Fruit fly (Drosophila melanogaster): ENCODE results near the gene Akt.
A peak's percentile ranks its signal among the peaks of the same experiment; 100 is the strongest.

Gene Akt

DNA sequence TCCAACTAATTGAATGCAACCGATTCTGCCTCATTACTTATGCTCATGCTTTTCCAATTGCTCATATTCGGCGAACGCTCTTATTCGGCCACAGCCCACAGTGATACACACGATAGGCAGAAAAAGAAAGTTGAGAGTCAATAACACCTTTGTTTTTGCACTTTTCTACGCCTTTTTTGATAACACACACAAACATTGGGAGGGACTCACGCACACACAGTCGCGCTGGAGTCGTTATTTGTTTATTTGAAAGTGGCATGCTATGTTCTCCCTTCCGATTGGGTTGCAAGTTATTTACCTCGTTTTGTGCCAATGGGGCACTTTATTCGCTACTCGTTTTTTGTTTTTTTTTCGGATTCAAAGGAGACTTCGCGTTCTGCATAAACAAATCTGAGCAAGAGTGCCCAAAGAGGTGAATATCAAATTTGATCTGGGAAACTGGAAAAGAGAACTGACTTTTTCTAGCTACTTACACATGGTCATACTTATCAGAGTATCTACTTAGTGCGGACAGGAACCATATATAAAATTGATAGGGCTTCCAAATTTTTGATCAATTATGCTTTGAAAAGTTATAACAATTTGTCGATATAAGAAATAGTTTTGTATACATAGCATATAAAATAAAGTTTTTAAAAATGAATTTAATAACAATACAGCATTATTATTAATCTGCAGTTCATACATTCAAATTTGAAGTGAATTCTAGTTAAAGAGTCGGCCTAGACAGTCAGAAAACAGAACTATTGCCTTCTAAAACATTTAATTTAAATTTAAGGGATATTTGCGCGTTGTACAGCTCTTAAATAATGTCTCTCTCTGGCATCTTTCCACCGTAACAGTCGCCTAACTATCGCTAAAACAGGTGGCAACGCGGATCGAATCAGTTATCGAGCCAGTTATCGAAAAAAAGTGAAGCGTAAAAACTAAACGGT is at the start of gene Akt, which contains the start of gene Mhcl (continued):
- TF ChIP-seq vnd (GFP tag; IDR thresholded peaks at IDR 0.05; ENCODE audit: partially characterized antibody): peak; percentile 62; the same call in 2 of the 3 replicates
- 0 out of 3 replicates have a peak, but pooled peaks have one; percentile 10 for TF ChIP-seq ci (GFP tag; IDR thresholded peaks at IDR 0.05)
- peak; percentile 26 to 48 for TF ChIP-seq Pdp1 (GFP tag; optimal IDR thresholded peaks at IDR 0.05)
- 0 out of 2 replicates have a peak, but pooled peaks have one; percentile 28 for TF ChIP-seq CG42726 (GFP tag; IDR thresholded peaks at IDR 0.05; ENCODE audit: partially characterized antibody)
- peak; percentile 10 to 37 for TF ChIP-seq dpn (GFP tag; optimal IDR thresholded peaks at IDR 0.05)
- TF ChIP-seq Antp (GFP tag; optimal IDR thresholded peaks at IDR 0.05): no peak
- no peak for TF ChIP-seq CG14441 (GFP tag; IDR thresholded peaks at IDR 0.05)
- TF ChIP-seq E2f2 (GFP tag; IDR thresholded peaks at IDR 0.05): peak; percentile 63
- TF ChIP-seq stwl (tag; optimal IDR thresholded peaks at IDR 0.05): peak; percentile 31
- peak; percentile 90 for TF ChIP-seq gfzf (GFP tag; optimal IDR thresholded peaks at IDR 0.05)
- TF ChIP-seq CG10979 (tag; optimal IDR thresholded peaks at IDR 0.05): no peak
- peak; percentile 65; the same call in 1 of the 3 replicates for TF ChIP-seq hb (GFP tag; IDR thresholded peaks at IDR 0.05; ENCODE audit: partially characterized antibody)
- TF ChIP-seq inv (GFP tag; IDR thresholded peaks at IDR 0.05; ENCODE audit: partially characterized antibody): peak; percentile 63; the same call in 1 of the 2 replicates
- no peak for TF ChIP-seq CG16779 (GFP tag; IDR thresholded peaks at IDR 0.05)
- peak; percentile 56 for TF ChIP-seq slbo (GFP tag; IDR thresholded peaks at IDR 0.05)
- TF ChIP-seq Eip74EF (GFP tag; optimal IDR thresholded peaks at IDR 0.05): no peak
- TF ChIP-seq Ets97D (GFP tag; optimal IDR thresholded peaks at IDR 0.05): peak; percentile 34
- peak; percentile 43 for TF ChIP-seq CG9437 (GFP tag; optimal IDR thresholded peaks at IDR 0.05)
- peak; percentile 21 for TF ChIP-seq CG12659 (GFP tag; optimal IDR thresholded peaks at IDR 0.05)
- peak; percentile 11 for TF ChIP-seq az2 (GFP tag; optimal IDR thresholded peaks at IDR 0.05)
- TF ChIP-seq nom (GFP tag; optimal IDR thresholded peaks at IDR 0.05): peak; percentile 19
- TF ChIP-seq nerfin-2 (GFP tag; IDR thresholded peaks at IDR 0.05; ENCODE audit: partially characterized antibody): 0 out of 2 replicates have a peak, but pooled peaks have one; percentile 9
- TF ChIP-seq hbn (GFP tag; IDR thresholded peaks at IDR 0.05; ENCODE audit: partially characterized antibody): peak; percentile 23; the same call in 1 of the 2 replicates
- peak; percentile 9 for TF ChIP-seq fd64A (GFP tag; optimal IDR thresholded peaks at IDR 0.05)
- peak; percentile 26 for TF ChIP-seq CG10543 (GFP tag; optimal IDR thresholded peaks at IDR 0.05)
- peak in 1 of 2 experiments; percentile 20 for TF ChIP-seq Trl (optimal IDR thresholded peaks at IDR 0.05)
- no peak for TF ChIP-seq Trl (GFP tag; optimal IDR thresholded peaks at IDR 0.05)
- TF ChIP-seq Opbp (GFP tag; IDR thresholded peaks at IDR 0.05; ENCODE audit: partially characterized antibody): peak; percentile 58; the same call in 2 of the 3 replicates
- TF ChIP-seq tna (GFP tag; IDR thresholded peaks at IDR 0.05; ENCODE audit: partially characterized antibody): peak; percentile 38; the same call in 1 of the 2 replicates
- no peak for TF ChIP-seq luna (GFP tag; optimal IDR thresholded peaks at IDR 0.05)
- peak; percentile 29 for TF ChIP-seq CG15696 (tag; optimal IDR thresholded peaks at IDR 0.05)
- peak; percentile 47 for TF ChIP-seq Abd-B (GFP tag; optimal IDR thresholded peaks at IDR 0.05)
- peak; percentile 32 for TF ChIP-seq gem (tag; optimal IDR thresholded peaks at IDR 0.05)
- peak; percentile 63; the same call in 2 of the 3 replicates for TF ChIP-seq CG6791 (GFP tag; IDR thresholded peaks at IDR 0.05; ENCODE audit: partially characterized antibody)
- TF ChIP-seq Doc3 (GFP tag; IDR thresholded peaks at IDR 0.05; ENCODE audit: partially characterized antibody): peak; percentile 24; the same call in 2 of the 3 replicates
- peak; percentile 45 for TF ChIP-seq CG17829 (tag; optimal IDR thresholded peaks at IDR 0.05)
- TF ChIP-seq CG17328 (GFP tag; IDR thresholded peaks at IDR 0.05): no peak
- TF ChIP-seq CG17612 (GFP tag; IDR thresholded peaks at IDR 0.05): no peak
- TF ChIP-seq corto (GFP tag; optimal IDR thresholded peaks at IDR 0.05): no peak
- peak; percentile 44 for TF ChIP-seq grn (GFP tag; optimal IDR thresholded peaks at IDR 0.05)
- peak; percentile 33 for TF ChIP-seq CG8924 (tag; optimal IDR thresholded peaks at IDR 0.05)
- no peak for TF ChIP-seq ro (GFP tag; IDR thresholded peaks at IDR 0.05)
- TF ChIP-seq CG30403 (GFP tag; optimal IDR thresholded peaks at IDR 0.05): peak; percentile 15
- peak; percentile 6 for TF ChIP-seq CG11504 (tag; optimal IDR thresholded peaks at IDR 0.05)
- peak; percentile 57 for TF ChIP-seq Sin3A (optimal IDR thresholded peaks at IDR 0.05)
- peak; percentile 58 for TF ChIP-seq MESR4 (GFP tag; optimal IDR thresholded peaks at IDR 0.05)
